Worm (Caenorhabditis elegans): ENCODE data around the gene egl-23.

DNA sequence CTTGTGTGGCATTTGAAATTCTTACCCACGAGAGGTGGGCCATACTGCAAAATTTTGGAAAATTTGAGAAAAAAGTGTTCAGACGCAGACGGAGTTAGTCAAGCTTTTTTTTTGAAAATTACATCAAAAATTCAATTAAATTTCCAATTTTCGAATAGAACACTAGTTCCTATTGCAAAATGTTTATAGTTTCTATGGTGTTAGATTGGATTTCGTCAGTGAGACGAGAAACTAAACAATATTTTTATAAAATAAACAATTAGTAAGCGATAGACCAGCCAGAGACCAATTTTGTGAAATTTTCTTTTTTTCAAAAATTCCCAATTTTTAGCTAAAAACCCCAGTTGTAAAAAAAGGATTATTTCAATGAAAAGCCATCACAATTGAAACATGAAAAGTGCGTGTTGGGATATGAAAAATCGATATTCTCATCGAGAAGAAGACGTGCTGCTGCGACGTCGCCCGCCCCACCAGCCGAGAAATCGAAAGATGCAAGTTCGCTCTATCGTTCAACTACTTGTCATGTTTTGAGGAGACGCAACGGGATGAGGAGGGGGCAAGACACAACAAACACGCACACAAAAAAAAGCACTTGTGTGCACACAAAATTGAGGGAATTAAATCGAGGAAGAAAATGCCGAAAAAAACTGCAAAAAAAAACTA lies 9.0 kb upstream of the egl-23 start, which contains the start of gene dnbp-1:
- TF ChIP-seq zag-1 (tag; optimal IDR thresholded peaks at IDR 0.05) (peak; percentile 72), alr-1 (tag; optimal IDR thresholded peaks at IDR 0.05) (no peak), Y55F3AM.14 (GFP tag; optimal IDR thresholded peaks at IDR 0.05) (no peak), lin-13 (GFP tag; optimal IDR thresholded peaks at IDR 0.05) (peak; percentile 65), ama-1 (optimal IDR thresholded peaks at IDR 0.05) (no peak), R02D3.7 (tag; optimal IDR thresholded peaks at IDR 0.05) (no peak), lsy-2 (tag; optimal IDR thresholded peaks at IDR 0.05) (peak in 1 of 2 experiments; percentile 80)

Measured in whole organism, L2 larva.